Worm (Caenorhabditis elegans) whole organism, L1 larva: ENCODE measurements around the gene fzr-1.

Experiments
- ceh-8 ChIP-seq: fragments of 200-800 bp; sonication (Bioruptor generic); optimal IDR thresholded peaks from 2 replicates; lab custom pipeline; 2018; ENCODE audit warnings: mild to moderate bottlenecking, missing genetic modification characterization, moderate library complexity, missing compliant biosample characterization
- ceh-82 ChIP-seq, 3 experiments: fragments of 150-350 bp in 1 of 3; sonication (generic microtip) in 2 of 3; optimal IDR thresholded peaks; 2 replicates each; lab custom pipeline; 2014 to 2017; ENCODE audit warnings: missing biosample characterization in 3 of 3, missing genetic modification characterization in 3 of 3
- efl-3 ChIP-seq: fragments of 200-800 bp; sonication (Bioruptor generic); optimal IDR thresholded peaks from 2 replicates; lab custom pipeline; 2018; ENCODE audit warnings: mild to moderate bottlenecking, missing genetic modification characterization, missing compliant biosample characterization
- lin-13 ChIP-seq: fragments of 150-350 bp; optimal IDR thresholded peaks from 2 replicates; lab custom pipeline; 2014; ENCODE audit warnings: missing biosample characterization, missing genetic modification reagents, missing genetic modification characterization
- lin-39 ChIP-seq: fragments of 150-350 bp; optimal IDR thresholded peaks from 2 replicates; lab custom pipeline; 2014; ENCODE audit warnings: missing biosample characterization, missing genetic modification reagents, missing genetic modification characterization
- nhr-12 ChIP-seq: sonication (generic microtip); optimal IDR thresholded peaks from 2 replicates; lab custom pipeline; 2017; ENCODE audit warnings: missing biosample characterization, missing genetic modification characterization
- snpc-4 ChIP-seq: fragments of 150-350 bp; optimal IDR thresholded peaks from 2 replicates; lab custom pipeline; 2014; ENCODE audit warnings: missing biosample characterization, missing genetic modification characterization
- unc-62 ChIP-seq: fragments of 150-350 bp; optimal IDR thresholded peaks from 2 replicates; lab custom pipeline; 2014; ENCODE audit warnings: missing biosample characterization, missing genetic modification reagents, missing genetic modification characterization
- unc-86 ChIP-seq: sonication (generic microtip); optimal IDR thresholded peaks from 2 replicates; lab custom pipeline; 2016; ENCODE audit warnings: missing genetic modification characterization, missing compliant biosample characterization

DNA sequence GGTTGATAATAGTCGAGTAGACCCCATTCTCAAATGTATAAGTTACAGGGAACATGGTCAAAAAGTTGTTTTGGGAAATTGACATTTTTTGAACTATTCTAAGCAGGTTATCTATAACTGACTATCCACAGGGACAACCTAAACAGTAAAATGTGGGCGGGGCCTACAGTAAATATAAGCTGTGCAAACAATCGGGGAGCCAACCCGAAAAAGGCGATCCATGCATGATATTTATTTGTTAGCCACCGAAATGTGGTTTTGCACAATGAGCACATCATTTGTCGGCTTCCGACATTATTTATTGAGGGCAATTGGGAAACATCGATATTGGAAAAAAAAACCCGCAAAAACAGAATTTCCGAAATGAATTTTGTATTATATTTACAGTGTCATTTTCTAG lies 29.5 kb downstream of the fzr-1 start, which contains the start of gene hlh-6:
- TF ChIP-seq lin-13 (GFP tag; lab: Kevin White, UChicago) = no peak
- TF ChIP-seq lin-39 (tag; lab: Kevin White, UChicago) = no peak
- no peak for TF ChIP-seq ceh-8 (GFP tag; lab: Kevin White, UChicago)
- no peak for TF ChIP-seq ceh-82 (tag; optimal IDR thresholded peaks at IDR 0.05; lab: Kevin White, UChicago)
- no peak for TF ChIP-seq unc-62 (GFP tag; lab: Kevin White, UChicago)
- no peak for TF ChIP-seq nhr-12
- no peak for TF ChIP-seq efl-3 (GFP tag; lab: Kevin White, UChicago)
- TF ChIP-seq snpc-4 (tag; lab: Kevin White, UChicago) = no peak
- TF ChIP-seq unc-86 (tag; lab: Kevin White, UChicago) = no peak
